Fruit fly (Drosophila melanogaster): ENCODE data around the gene tal-2A.

The tal-2A gene

DNA sequence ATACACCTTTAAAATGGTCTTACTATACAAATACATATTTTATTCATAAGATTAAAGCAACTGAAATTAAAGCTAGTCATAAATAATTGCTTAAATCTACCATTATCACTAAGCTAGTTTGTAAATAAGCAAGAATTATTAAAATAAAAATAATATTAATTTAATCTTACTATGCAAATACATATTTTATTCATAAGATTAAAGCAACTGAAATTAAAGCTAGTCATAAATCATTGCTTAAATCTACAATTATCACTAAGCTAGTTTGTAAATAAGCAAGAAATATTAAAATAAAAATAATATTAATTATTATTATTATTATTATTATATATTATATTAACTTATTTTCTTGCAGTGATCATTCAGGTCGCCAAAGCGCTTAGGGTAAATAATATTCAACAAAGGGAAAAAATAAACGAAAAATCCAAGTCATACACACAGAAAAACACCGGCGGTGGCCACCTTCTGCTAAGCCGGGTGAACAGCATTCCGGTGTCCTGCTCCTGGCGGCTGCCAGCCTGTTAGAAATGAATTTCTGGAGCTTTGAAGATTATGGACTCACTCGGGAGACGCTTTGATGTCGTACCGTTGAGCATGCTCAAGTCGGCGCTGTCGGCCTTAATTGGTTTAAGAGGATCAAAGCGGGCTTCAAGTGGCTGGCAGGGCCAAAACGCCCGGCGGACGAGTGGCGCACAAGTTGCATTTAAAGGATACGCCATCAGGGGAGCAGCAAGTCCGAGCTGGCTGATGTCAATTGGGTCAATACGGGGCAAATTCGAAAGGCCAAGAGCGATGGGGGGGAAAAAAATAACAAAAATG lies 8.8 kb upstream of the tal-2A start:
- no peak for TF ChIP-seq noc (tag; optimal IDR thresholded peaks at IDR 0.05)

DNA sequence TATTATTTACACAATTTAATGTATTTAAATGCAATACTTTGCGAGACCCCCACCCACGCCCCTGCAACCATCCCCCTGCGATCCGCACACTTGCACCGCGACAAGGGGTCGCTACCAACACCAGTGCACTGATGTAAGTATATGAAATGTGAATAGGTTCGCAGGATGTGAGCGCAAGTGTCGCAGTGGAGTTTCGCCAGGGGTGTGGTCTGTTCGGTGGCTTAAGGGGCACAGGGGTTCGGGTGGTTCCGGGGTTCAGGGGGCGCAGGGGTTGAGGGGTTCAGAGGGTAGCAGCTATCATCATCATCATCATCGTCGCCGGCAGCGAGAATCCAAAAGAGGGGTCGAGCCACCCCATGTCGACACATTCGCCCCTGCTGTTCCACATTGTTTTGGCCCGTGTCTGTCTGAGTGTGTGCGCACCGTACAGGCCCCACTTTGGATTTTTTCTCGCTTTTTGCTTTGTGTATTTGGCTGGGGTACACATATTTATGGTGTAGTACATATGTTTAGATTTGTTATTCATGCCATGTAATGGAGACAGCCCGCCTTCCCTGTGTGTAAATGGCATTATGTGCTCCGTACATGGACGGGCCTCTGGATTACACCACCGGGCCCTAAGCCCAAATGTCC lies 7.8 kb upstream of the tal-2A start:
- no peak for TF ChIP-seq noc (tag; optimal IDR thresholded peaks at IDR 0.05)

dm6 chr3R:13806032-13806709 lies 6.7 kb upstream of the tal-2A start:
- no peak for TF ChIP-seq noc (tag; optimal IDR thresholded peaks at IDR 0.05)

dm6 chr3R:13806710-13807093 lies 6.2 kb upstream of the tal-2A start:
- no peak for TF ChIP-seq noc (tag; optimal IDR thresholded peaks at IDR 0.05)

DNA sequence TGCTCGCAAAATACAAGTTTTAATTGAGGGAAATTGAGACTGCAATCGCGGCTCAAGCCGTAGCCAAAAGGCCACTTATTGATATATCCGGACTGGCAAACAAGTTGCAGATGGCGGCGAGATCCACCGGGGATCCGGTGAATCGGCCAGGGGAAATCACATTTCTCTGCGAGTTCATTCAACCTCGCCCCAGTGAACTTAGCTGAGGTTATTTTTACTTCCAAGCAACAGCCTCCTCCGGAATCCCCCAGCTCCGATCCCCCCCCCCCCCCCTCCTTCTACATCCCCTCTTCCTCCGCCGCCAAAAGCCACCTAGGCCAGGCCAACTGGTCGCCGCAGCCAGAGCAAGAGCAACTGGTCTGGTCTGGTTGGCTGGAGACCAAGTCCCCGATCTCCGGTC lies 5.6 kb upstream of the tal-2A start:
- TF ChIP-seq noc (tag; optimal IDR thresholded peaks at IDR 0.05), result no peak

DNA sequence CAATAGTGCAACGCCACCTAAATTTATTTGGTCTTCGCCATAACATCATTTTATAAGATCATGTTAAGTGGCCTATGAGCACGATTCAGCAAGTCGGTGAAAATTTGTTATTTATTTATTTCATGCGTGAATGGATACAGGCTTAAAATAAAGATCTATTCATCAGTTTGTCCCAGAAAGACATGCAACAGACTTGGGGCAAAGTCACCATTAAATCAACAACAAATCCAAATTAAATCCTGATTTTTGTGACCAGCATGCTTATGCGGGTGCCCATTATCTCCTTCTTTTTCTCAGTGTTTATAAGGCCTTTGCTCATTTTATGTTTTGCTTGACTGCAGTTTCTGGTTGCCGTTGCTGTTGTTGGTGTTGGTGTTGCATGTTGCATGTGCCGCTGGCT lies 5.0 kb upstream of the tal-2A start:
- TF ChIP-seq noc (tag; optimal IDR thresholded peaks at IDR 0.05), result no peak

DNA sequence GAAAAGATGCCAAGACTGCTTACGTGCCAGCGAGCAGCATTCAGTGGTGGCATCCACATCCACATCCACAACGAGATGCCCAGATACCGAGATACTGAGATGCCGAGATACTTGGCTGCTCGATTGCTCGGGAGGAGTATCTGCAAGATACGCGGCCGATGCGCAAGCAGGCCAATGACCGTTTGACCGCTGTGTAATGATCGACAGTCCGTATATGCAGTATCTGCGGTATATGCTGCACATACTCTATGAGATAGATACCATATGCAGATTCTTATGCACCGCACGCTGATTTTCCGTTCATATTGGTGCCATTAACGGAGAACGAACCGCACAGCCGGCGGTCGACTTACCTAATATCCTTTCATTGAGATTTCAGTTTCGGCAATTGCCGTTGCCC lies 3.6 kb upstream of the tal-2A start:
- no peak for TF ChIP-seq noc (tag; optimal IDR thresholded peaks at IDR 0.05)

dm6 chr3R:13810308-13810707 lies 2.6 kb upstream of the tal-2A start:
- no peak for TF ChIP-seq noc (tag; optimal IDR thresholded peaks at IDR 0.05)

DNA sequence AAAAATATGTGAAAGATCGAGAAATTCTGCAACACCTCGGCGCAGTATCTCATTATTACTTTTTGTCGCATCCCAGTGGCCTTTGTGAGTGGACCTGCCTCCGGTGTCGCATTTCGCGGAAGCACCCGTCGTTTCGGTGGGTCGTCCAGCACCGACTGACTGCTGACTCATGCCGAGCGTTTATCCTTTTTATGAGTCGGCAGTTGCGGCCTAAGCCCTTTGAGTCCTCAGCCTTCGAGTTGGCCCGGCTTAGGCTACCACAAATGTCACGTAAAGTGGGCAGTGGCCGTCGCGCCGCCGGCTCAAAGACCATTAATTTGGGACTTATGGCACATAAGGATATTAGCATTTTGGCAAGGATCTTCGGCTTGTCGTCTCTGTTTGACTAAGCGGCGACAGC lies 1.2 kb upstream of the tal-2A start:
- TF ChIP-seq noc (tag; optimal IDR thresholded peaks at IDR 0.05), result no peak

dm6 chr3R:13815022-13815440 lies 2.1 kb downstream of the tal-2A start:
- TF ChIP-seq noc (tag; optimal IDR thresholded peaks at IDR 0.05), result no peak

- TF ChIP-seq noc (tag; optimal IDR thresholded peaks at IDR 0.05), result no peak
Observed at dm6 chr3R:13815566-13816374, 2.9 kb downstream of the tal-2A start.

DNA sequence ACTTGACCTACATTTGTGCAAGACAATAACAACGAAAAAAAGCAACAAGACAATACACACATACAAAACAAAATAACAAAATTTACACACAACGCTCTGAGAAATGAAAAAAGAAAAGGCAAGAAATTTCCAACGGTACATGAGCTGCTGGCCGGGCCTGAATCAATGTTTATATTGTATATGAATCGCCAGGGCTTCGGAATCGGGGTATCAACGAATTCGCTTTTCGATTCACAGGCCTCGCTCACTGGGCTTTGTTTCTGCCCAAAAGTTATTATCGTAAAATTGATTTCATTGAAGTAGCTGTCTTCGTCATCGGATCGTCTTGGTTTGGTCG lies 3.4 kb downstream of the tal-2A start:
- no peak for TF ChIP-seq noc (tag; optimal IDR thresholded peaks at IDR 0.05)

DNA sequence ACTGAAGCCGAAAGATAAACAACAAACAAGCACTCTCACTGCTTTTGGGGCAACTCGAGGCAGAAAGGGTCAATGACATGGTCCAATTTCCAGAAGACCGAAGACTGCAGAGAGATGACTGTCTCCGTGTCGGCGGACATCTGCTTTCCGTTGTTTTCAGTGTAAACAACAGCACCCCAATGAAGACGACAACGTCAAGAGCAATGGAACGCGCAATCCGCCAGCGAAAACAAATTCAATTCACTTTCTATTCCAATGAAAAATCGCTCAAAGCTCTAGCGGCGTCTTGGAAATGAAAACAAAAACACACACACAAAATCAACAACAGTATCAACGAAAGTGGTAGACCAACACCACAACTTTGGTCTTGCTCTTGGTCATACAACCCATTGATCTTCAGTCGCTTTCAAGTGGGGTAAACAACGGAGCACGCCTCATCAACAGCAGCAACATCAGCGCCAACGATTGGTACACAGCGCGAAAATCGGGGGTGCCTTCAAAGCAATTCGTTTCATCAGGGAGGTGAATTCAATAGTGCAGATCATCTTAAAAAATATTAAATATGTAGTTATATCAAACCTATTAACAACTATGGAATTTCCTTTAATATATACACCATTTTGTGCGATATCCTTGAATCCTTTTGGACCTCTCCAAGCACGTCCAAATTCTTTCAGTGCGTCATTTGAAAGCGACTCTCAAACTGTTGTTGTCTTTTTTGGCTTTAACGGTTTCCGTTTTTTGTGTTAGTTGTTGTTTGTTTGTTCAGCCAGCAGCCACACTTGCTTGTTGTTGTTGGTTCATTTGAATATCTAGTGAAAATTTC lies 4.8 kb downstream of the tal-2A start:
- peak; percentile 40 for TF ChIP-seq noc (tag; optimal IDR thresholded peaks at IDR 0.05)

dm6 chr3R:13819037-13819436 lies 6.1 kb downstream of the tal-2A start:
- TF ChIP-seq noc (tag; optimal IDR thresholded peaks at IDR 0.05), result no peak

dm6 chr3R:13820483-13820882 lies 7.6 kb downstream of the tal-2A start:
- no peak for TF ChIP-seq noc (tag; optimal IDR thresholded peaks at IDR 0.05)

Measured in whole organism, larva.